Worm (Caenorhabditis elegans): ENCODE measurements around the gene F56A8.5.

ce11 chrIII:13267046-13267445, 1.4 kb downstream of the F56A8.5 start:
- TF ChIP-seq unc-62 (GFP tag; optimal IDR thresholded peaks at IDR 0.05) (no peak), snpc-4 (tag; optimal IDR thresholded peaks at IDR 0.05) (no peak), elt-2 (tag; optimal IDR thresholded peaks at IDR 0.05) (no peak), ceh-28 (tag; optimal IDR thresholded peaks at IDR 0.05) (no peak), eor-1 (tag; optimal IDR thresholded peaks at IDR 0.05) (no peak), aly-2 (tag; optimal IDR thresholded peaks at IDR 0.05) (no peak), nhr-28 (tag; optimal IDR thresholded peaks at IDR 0.05) (no peak), sea-2 (GFP tag; optimal IDR thresholded peaks at IDR 0.05) (no peak), hmg-11 (tag; optimal IDR thresholded peaks at IDR 0.05) (no peak), ceh-16 (tag; optimal IDR thresholded peaks at IDR 0.05) (no peak), fkh-2 (tag; optimal IDR thresholded peaks at IDR 0.05) (no peak), ceh-82 (tag; optimal IDR thresholded peaks at IDR 0.05) (no peak), unc-39 (tag; optimal IDR thresholded peaks at IDR 0.05) (no peak), nhr-43 (tag; optimal IDR thresholded peaks at IDR 0.05; ENCODE audit: poor library complexity, severe bottlenecking) (no peak)

Data from whole organism, L3 larva.